Fruit fly (Drosophila melanogaster) whole organism, adult: ENCODE results near the gene CG32202.
A peak's percentile ranks its signal among the peaks of the same experiment; 100 is the strongest.

Experiments used
- CG11617 ChIP-seq: fragments of 200-800 bp; sonication (Bioruptor generic); optimal IDR thresholded peaks from 2 replicates; lab custom pipeline; 2017; ENCODE audit warnings: mild to moderate bottlenecking, missing biosample characterization, missing genetic modification reagents, missing genetic modification characterization
- CG12768 ChIP-seq: fragments of 200-800 bp; sonication (Bioruptor generic); optimal IDR thresholded peaks from 2 replicates; lab custom pipeline; 2017; ENCODE audit warnings: missing biosample characterization, missing genetic modification characterization, mild to moderate bottlenecking, moderate library complexity, missing genetic modification reagents
- CG33017 ChIP-seq: fragments of 200-800 bp; sonication (Bioruptor generic); optimal IDR thresholded peaks from 2 replicates; lab custom pipeline; 2018; ENCODE audit warnings: missing biosample characterization, mild to moderate bottlenecking, missing genetic modification characterization, moderate library complexity
- CG5204 ChIP-seq: fragments of 200-800 bp; sonication (Bioruptor generic); optimal IDR thresholded peaks from 2 replicates; lab custom pipeline; 2016; ENCODE audit warnings: missing biosample characterization, missing genetic modification characterization
- CG7101 ChIP-seq: fragments of 200-800 bp; sonication (Bioruptor generic); optimal IDR thresholded peaks from 2 replicates; lab custom pipeline; 2018; ENCODE audit warnings: missing biosample characterization, mild to moderate bottlenecking, missing genetic modification characterization, moderate library complexity
- Clk ChIP-seq: fragments of 200-800 bp; sonication (Bioruptor generic); optimal IDR thresholded peaks from 2 replicates; lab custom pipeline; 2017; ENCODE audit warnings: missing biosample characterization, missing genetic modification characterization
- Mnt ChIP-seq: fragments of 200-800 bp; sonication (Bioruptor generic); optimal IDR thresholded peaks from 2 replicates; lab custom pipeline; 2016; ENCODE audit warnings: missing biosample characterization, mild to moderate bottlenecking, missing genetic modification characterization
- cnc ChIP-seq, 2 experiments: fragments of >200 bp; optimal IDR thresholded peaks; 2 replicates each; lab custom pipeline; 2017
- kay ChIP-seq: fragments of 200-800 bp; sonication (Bioruptor generic); peaks from one replicate; lab custom pipeline; 2016; ENCODE audit warnings: missing biosample characterization, missing genetic modification characterization, borderline replicate concordance
- ovo ChIP-seq: fragments of 200-800 bp; sonication (Bioruptor generic); optimal IDR thresholded peaks from 2 replicates; lab custom pipeline; 2016; ENCODE audit warnings: missing biosample characterization, missing genetic modification characterization
- pad ChIP-seq: fragments of 200-800 bp; sonication (Bioruptor generic); optimal IDR thresholded peaks from 3 replicates; lab custom pipeline; 2017; ENCODE audit warnings: missing biosample characterization, missing genetic modification characterization, mild to moderate bottlenecking, moderate library complexity, missing genetic modification reagents
- toe ChIP-seq: fragments of 200-800 bp; sonication (Bioruptor generic); optimal IDR thresholded peaks from 2 replicates; lab custom pipeline; 2016; ENCODE audit warnings: missing biosample characterization, missing genetic modification characterization

dm6 chr3L:18638043-18638442 lies 43.9 kb upstream of the CG32202 start:
- no peak for TF ChIP-seq cnc (optimal IDR thresholded peaks at IDR 0.05; lab: Kevin White, UChicago)
- TF ChIP-seq kay (GFP tag; lab: Kevin White, UChicago): no peak
- no peak for TF ChIP-seq CG5204 (GFP tag; lab: Kevin White, UChicago)
- TF ChIP-seq Mnt (GFP tag; lab: Kevin White, UChicago): peak; percentile 9
- no peak for TF ChIP-seq CG7101
- TF ChIP-seq CG11617 (GFP tag; lab: Kevin White, UChicago): no peak
- no peak for TF ChIP-seq toe (GFP tag; lab: Kevin White, UChicago)
- peak; percentile 30 for TF ChIP-seq CG33017
- no peak for TF ChIP-seq CG12768 (GFP tag; lab: Kevin White, UChicago)
- TF ChIP-seq pad (GFP tag; lab: Kevin White, UChicago): no peak
- TF ChIP-seq ovo (GFP tag; lab: Kevin White, UChicago): no peak
- no peak for TF ChIP-seq Clk (GFP tag; lab: Kevin White, UChicago)
